Fruit fly (Drosophila melanogaster) whole organism, prepupa: ENCODE measurements around the gene CG43401.

ENCODE experiments used
- Blimp-1 ChIP-seq: fragments of 200-800 bp; sonication (Bioruptor generic); optimal IDR thresholded peaks from 3 replicates; lab custom pipeline; 2017; ENCODE audit warnings: missing biosample characterization, missing genetic modification characterization, mild to moderate bottlenecking, moderate library complexity, missing genetic modification reagents
- CG10669 ChIP-seq: fragments of 200-800 bp; sonication (Bioruptor generic); optimal IDR thresholded peaks from 3 replicates; lab custom pipeline; 2018; ENCODE audit warnings: missing biosample characterization, mild to moderate bottlenecking, missing genetic modification characterization, moderate library complexity
- CG11294 ChIP-seq: fragments of 200-800 bp; sonication (Bioruptor generic); IDR thresholded peaks from 2 replicates; pipeline ENCODE4 v1.3.6; 2022; ENCODE audit warnings: missing biosample characterization, missing genetic modification characterization
- CG15336 ChIP-seq: fragments of 200-800 bp; sonication (Bioruptor generic); IDR thresholded peaks from 2 replicates; pipeline ENCODE4 v1.3.6; 2022; ENCODE audit warnings: missing biosample characterization, missing genetic modification characterization
- CG1621 ChIP-seq: fragments of 200-800 bp; sonication (Bioruptor generic); optimal IDR thresholded peaks from 3 replicates; lab custom pipeline; 2018; ENCODE audit warnings: missing biosample characterization, mild to moderate bottlenecking, missing genetic modification characterization
- CG16779 ChIP-seq: fragments of 200-800 bp; sonication (Bioruptor generic); optimal IDR thresholded peaks from 3 replicates; lab custom pipeline; 2017; ENCODE audit warnings: missing biosample characterization, mild to moderate bottlenecking, missing genetic modification characterization
- CG3032 ChIP-seq: fragments of 200-800 bp; optimal IDR thresholded peaks from 2 replicates; lab custom pipeline; 2019; ENCODE audit warnings: missing biosample characterization, mild to moderate bottlenecking, missing genetic modification characterization, moderate library complexity
- CG31627 ChIP-seq: fragments of 200-800 bp; sonication (Bioruptor generic); optimal IDR thresholded peaks from 3 replicates; lab custom pipeline; 2016; ENCODE audit warnings: missing biosample characterization, missing genetic modification characterization
- CG34406 ChIP-seq: fragments of 200-800 bp; sonication (Bioruptor generic); optimal IDR thresholded peaks from 3 replicates; lab custom pipeline; 2016; ENCODE audit warnings: missing biosample characterization, missing genetic modification characterization
- CG3919 ChIP-seq: fragments of 200-800 bp; sonication (Bioruptor generic); optimal IDR thresholded peaks from 3 replicates; lab custom pipeline; 2016; ENCODE audit warnings: missing biosample characterization, missing genetic modification characterization
- CG4318 ChIP-seq: fragments of 200-800 bp; sonication (Bioruptor generic); optimal IDR thresholded peaks from 3 replicates; lab custom pipeline; 2017; ENCODE audit warnings: missing biosample characterization, mild to moderate bottlenecking, missing genetic modification characterization
- CG6163 ChIP-seq: fragments of 200-800 bp; sonication (Bioruptor generic); IDR thresholded peaks from 3 replicates; pipeline ENCODE4 v1.3.6; 2022; ENCODE audit warnings: missing biosample characterization, missing genetic modification characterization
- CG6276 ChIP-seq: fragments of 200-800 bp; sonication (Bioruptor generic); optimal IDR thresholded peaks from 2 replicates; lab custom pipeline; 2017; ENCODE audit warnings: missing biosample characterization, mild to moderate bottlenecking, missing genetic modification characterization
- CG6792 ChIP-seq: fragments of 200-800 bp; sonication (Bioruptor generic); optimal IDR thresholded peaks from 3 replicates; lab custom pipeline; 2016; ENCODE audit warnings: missing biosample characterization, missing genetic modification characterization
- CG6808 ChIP-seq: fragments of 200-800 bp; sonication (Bioruptor generic); optimal IDR thresholded peaks from 3 replicates; lab custom pipeline; 2017; ENCODE audit warnings: missing biosample characterization, missing genetic modification characterization, mild to moderate bottlenecking, moderate library complexity, missing genetic modification reagents
- CG7368 ChIP-seq: fragments of 200-800 bp; sonication (Bioruptor generic); optimal IDR thresholded peaks from 3 replicates; lab custom pipeline; 2016; ENCODE audit warnings: missing biosample characterization, missing genetic modification characterization
- CG8319 ChIP-seq: fragments of 200-800 bp; sonication (Bioruptor generic); optimal IDR thresholded peaks from 3 replicates; lab custom pipeline; 2016; ENCODE audit warnings: missing biosample characterization, missing genetic modification characterization
- CG8632 ChIP-seq: fragments of 200-800 bp; sonication (Bioruptor generic); optimal IDR thresholded peaks from 3 replicates; lab custom pipeline; 2016; ENCODE audit warnings: missing biosample characterization, missing genetic modification characterization
- Eip75B ChIP-seq: fragments of 200-800 bp; sonication (Bioruptor generic); optimal IDR thresholded peaks from 3 replicates; lab custom pipeline; 2016; ENCODE audit warnings: missing biosample characterization, missing genetic modification characterization
- Eip78C ChIP-seq: fragments of 200-800 bp; sonication (Bioruptor generic); peaks from one replicate; lab custom pipeline; 2016; ENCODE audit warnings: missing biosample characterization, missing genetic modification characterization
- Eip93F ChIP-seq: fragments of 200-800 bp; sonication (Bioruptor generic); optimal IDR thresholded peaks from 2 replicates; lab custom pipeline; 2016; ENCODE audit warnings: missing biosample characterization, mild to moderate bottlenecking, missing genetic modification characterization
- Ets21C ChIP-seq: fragments of 200-800 bp; sonication (Bioruptor generic); optimal IDR thresholded peaks from 3 replicates; lab custom pipeline; 2016; ENCODE audit warnings: missing biosample characterization, missing genetic modification characterization
- Ets96B ChIP-seq: fragments of 200-800 bp; optimal IDR thresholded peaks from 2 replicates; lab custom pipeline; 2019; ENCODE audit warnings: missing biosample characterization, mild to moderate bottlenecking, missing genetic modification characterization, moderate library complexity
- Gug ChIP-seq: fragments of 200-800 bp; sonication (Bioruptor generic); IDR thresholded peaks from 2 replicates; pipeline ENCODE4 v1.3.6; 2022; ENCODE audit warnings: missing biosample characterization, missing genetic modification characterization
- Hr38 ChIP-seq: sonication (Bioruptor generic); optimal IDR thresholded peaks from 2 replicates; lab custom pipeline; 2016; ENCODE audit warnings: missing biosample characterization, missing genetic modification characterization
- Hr39 ChIP-seq: fragments of 200-800 bp; sonication (Bioruptor generic); optimal IDR thresholded peaks from 2 replicates; lab custom pipeline; 2016; ENCODE audit warnings: missing biosample characterization, missing genetic modification characterization
- Hr4 ChIP-seq: fragments of 200-800 bp; sonication (Bioruptor generic); optimal IDR thresholded peaks from 3 replicates; lab custom pipeline; 2016; ENCODE audit warnings: missing biosample characterization, missing genetic modification characterization
- Lpt ChIP-seq: fragments of 200-800 bp; sonication (Bioruptor generic); optimal IDR thresholded peaks from 3 replicates; lab custom pipeline; 2016; ENCODE audit warnings: missing biosample characterization, missing genetic modification characterization
- Met ChIP-seq: fragments of 200-800 bp; sonication (Bioruptor generic); optimal IDR thresholded peaks from 3 replicates; lab custom pipeline; 2016; ENCODE audit warnings: missing biosample characterization, missing genetic modification characterization
- OdsH ChIP-seq: fragments of 200-800 bp; sonication (Bioruptor generic); optimal IDR thresholded peaks from 3 replicates; lab custom pipeline; 2016; ENCODE audit warnings: missing biosample characterization, missing genetic modification characterization
- Smox ChIP-seq: fragments of 200-800 bp; sonication (Bioruptor generic); optimal IDR thresholded peaks from 3 replicates; lab custom pipeline; 2016; ENCODE audit warnings: missing biosample characterization, missing genetic modification characterization
- Sox102F ChIP-seq: fragments of 200-800 bp; sonication (Bioruptor generic); optimal IDR thresholded peaks from 2 replicates; lab custom pipeline; 2016; ENCODE audit warnings: missing biosample characterization, mild to moderate bottlenecking, missing genetic modification characterization
- Sox14 ChIP-seq: fragments of 200-800 bp; sonication (Bioruptor generic); optimal IDR thresholded peaks from 3 replicates; lab custom pipeline; 2016; ENCODE audit warnings: missing biosample characterization, missing genetic modification characterization
- Sox15 ChIP-seq: fragments of 200-800 bp; sonication (Bioruptor generic); optimal IDR thresholded peaks from 3 replicates; lab custom pipeline; 2016; ENCODE audit warnings: missing biosample characterization, missing genetic modification characterization
- achi ChIP-seq: fragments of 200-800 bp; sonication (Bioruptor generic); optimal IDR thresholded peaks from 3 replicates; lab custom pipeline; 2016; ENCODE audit warnings: missing biosample characterization, missing genetic modification characterization
- acj6 ChIP-seq: fragments of 200-800 bp; sonication (Bioruptor generic); optimal IDR thresholded peaks from 3 replicates; lab custom pipeline; 2016; ENCODE audit warnings: missing biosample characterization, missing genetic modification characterization
- dac ChIP-seq: fragments of 200-800 bp; sonication (Bioruptor generic); optimal IDR thresholded peaks from 2 replicates; lab custom pipeline; 2017; ENCODE audit warnings: missing biosample characterization, mild to moderate bottlenecking, missing genetic modification characterization
- dsx ChIP-seq: fragments of 200-800 bp; optimal IDR thresholded peaks from 3 replicates; lab custom pipeline; 2019; ENCODE audit warnings: missing biosample characterization, mild to moderate bottlenecking, missing genetic modification characterization, moderate library complexity; ENCODE audit not compliant: poor library complexity, severe bottlenecking
- eg ChIP-seq: fragments of 200-800 bp; sonication (Bioruptor generic); IDR thresholded peaks from 3 replicates; pipeline ENCODE4 v1.3.6; 2022; ENCODE audit warnings: missing biosample characterization, missing genetic modification characterization
- esn ChIP-seq: fragments of 200-800 bp; sonication (Bioruptor generic); optimal IDR thresholded peaks from 2 replicates; lab custom pipeline; 2016; ENCODE audit warnings: missing biosample characterization, mild to moderate bottlenecking, missing genetic modification characterization, moderate library complexity
- fd85E ChIP-seq: fragments of 200-800 bp; sonication (Bioruptor generic); optimal IDR thresholded peaks from 3 replicates; lab custom pipeline; 2016; ENCODE audit warnings: missing biosample characterization, missing genetic modification characterization
- fkh ChIP-seq: fragments of 200-800 bp; sonication (Bioruptor generic); optimal IDR thresholded peaks from 3 replicates; lab custom pipeline; 2017; ENCODE audit warnings: missing biosample characterization, mild to moderate bottlenecking, missing genetic modification characterization, moderate library complexity
- net ChIP-seq: fragments of 200-800 bp; sonication (Bioruptor generic); optimal IDR thresholded peaks from 3 replicates; lab custom pipeline; 2016; ENCODE audit warnings: missing biosample characterization, missing genetic modification characterization
- spab ChIP-seq: fragments of 200-800 bp; sonication (Bioruptor generic); optimal IDR thresholded peaks from 2 replicates; lab custom pipeline; 2017; ENCODE audit warnings: missing biosample characterization, mild to moderate bottlenecking, missing genetic modification characterization, missing genetic modification reagents
- ss ChIP-seq, 2 experiments: fragments of 200-800 bp; sonication (Bioruptor generic); optimal IDR thresholded peaks; 2 replicates in 1 of 2; 3 replicates in 1 of 2; lab custom pipeline; 2017 to 2018; ENCODE audit warnings: mild to moderate bottlenecking in 2 of 2, missing biosample characterization in 2 of 2, missing genetic modification characterization in 2 of 2, moderate library complexity in 1 of 2
- svp ChIP-seq: fragments of 200-800 bp; sonication (Bioruptor generic); peaks from one replicate; lab custom pipeline; 2016; ENCODE audit warnings: missing biosample characterization, missing genetic modification characterization
- topi ChIP-seq: fragments of 200-800 bp; sonication (Bioruptor generic); optimal IDR thresholded peaks from 3 replicates; lab custom pipeline; 2016; ENCODE audit warnings: missing biosample characterization, missing genetic modification characterization
- vri ChIP-seq: fragments of 200-800 bp; sonication (Bioruptor generic); optimal IDR thresholded peaks from 3 replicates; lab custom pipeline; 2016; ENCODE audit warnings: missing biosample characterization, mild to moderate bottlenecking, missing genetic modification characterization

CG43401 gene

DNA sequence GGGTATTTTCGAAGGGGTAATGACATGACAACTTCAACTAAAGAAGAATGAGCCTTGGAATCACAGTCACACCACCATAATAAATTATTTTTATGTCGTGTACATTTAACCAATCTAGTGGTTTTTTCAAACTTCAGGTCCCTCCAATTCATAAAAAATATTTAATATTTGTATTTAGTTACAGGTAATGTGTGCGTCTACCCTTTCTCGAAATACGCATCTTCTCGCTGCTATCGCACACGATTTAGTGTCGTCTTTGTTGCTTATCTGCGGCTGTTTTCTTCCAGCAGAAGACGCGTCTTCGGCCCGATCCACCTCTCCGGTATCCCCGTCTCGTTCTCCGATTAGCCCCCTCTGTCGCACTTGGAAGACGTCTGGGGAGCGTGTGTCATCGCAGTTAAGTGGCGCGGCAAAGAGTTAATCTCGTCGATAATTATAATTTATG is 1.4 kb upstream of the CG43401 start (continued):
- peak; percentile 91 for TF ChIP-seq Smox
- peak; percentile 46; the same call in 1 of the 2 replicates for TF ChIP-seq Gug
- peak; percentile 91 for TF ChIP-seq CG31627 (GFP tag; lab: Kevin White, UChicago)
- peak; percentile 82 for TF ChIP-seq CG7368 (GFP tag; lab: Kevin White, UChicago)
- TF ChIP-seq CG10669 (GFP tag; lab: Kevin White, UChicago), result peak; percentile 87
- TF ChIP-seq CG6808 (GFP tag; lab: Kevin White, UChicago), result peak; percentile 85
- peak; percentile 5 for TF ChIP-seq Lpt (GFP tag; lab: Kevin White, UChicago)
- peak; percentile 89 for TF ChIP-seq achi
- TF ChIP-seq CG8319 (GFP tag; lab: Kevin White, UChicago), result peak; percentile 74
- peak; percentile 10 for TF ChIP-seq CG6276 (GFP tag; lab: Kevin White, UChicago)
- peak; percentile 57; the same call in 1 of the 2 replicates for TF ChIP-seq CG15336 (GFP tag; lab: Robert Waterston, UW)
- peak; percentile 21; the same call in 1 of the 2 replicates for TF ChIP-seq CG11294
- peak; percentile 89 for TF ChIP-seq Sox102F (GFP tag; lab: Kevin White, UChicago)
- peak; percentile 73 for TF ChIP-seq eg
- TF ChIP-seq spab (GFP tag; lab: Kevin White, UChicago), result peak; percentile 87
- TF ChIP-seq CG8632 (GFP tag; lab: Kevin White, UChicago), result peak; percentile 91
- TF ChIP-seq CG6163 (GFP tag; lab: Robert Waterston, UW), result peak; percentile 82
- peak; percentile 28 for TF ChIP-seq fkh (GFP tag; lab: Kevin White, UChicago)
- peak; percentile 78 for TF ChIP-seq net (GFP tag; lab: Kevin White, UChicago)
- TF ChIP-seq CG4318 (GFP tag; lab: Kevin White, UChicago), result peak; percentile 59
- TF ChIP-seq OdsH (GFP tag; lab: Kevin White, UChicago), result peak; percentile 88
- peak; percentile 91 for TF ChIP-seq CG3919 (GFP tag; lab: Kevin White, UChicago)

DNA sequence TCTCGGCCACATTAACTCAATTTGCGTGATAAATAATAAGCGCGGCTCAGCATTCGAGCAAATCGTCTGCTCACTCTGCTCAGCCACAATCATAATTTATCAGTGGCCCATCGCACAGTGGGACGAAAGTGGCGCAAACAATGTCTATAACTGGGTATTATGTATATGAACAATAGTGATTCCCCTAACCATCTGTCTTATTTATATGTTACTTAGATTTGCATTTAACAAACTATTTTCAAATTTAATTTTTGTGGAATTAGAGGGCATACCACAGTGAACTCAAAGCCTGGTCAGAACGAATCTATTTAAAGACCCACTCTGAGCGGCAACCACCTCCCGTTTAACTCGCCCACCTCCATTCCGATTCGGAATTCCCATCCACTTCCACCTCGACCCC is 482 bp upstream of the CG43401 start:
- no peak for TF ChIP-seq CG8319 (GFP tag; lab: Kevin White, UChicago)
- peak; percentile 87 for TF ChIP-seq Eip78C
- TF ChIP-seq Ets21C (GFP tag; lab: Kevin White, UChicago), result peak; percentile 59
- TF ChIP-seq acj6 (GFP tag; lab: Kevin White, UChicago), result no peak
- no peak for TF ChIP-seq fd85E (GFP tag; lab: Kevin White, UChicago)
- no peak for TF ChIP-seq vri (GFP tag; lab: Kevin White, UChicago)
- no peak for TF ChIP-seq Lpt (GFP tag; lab: Kevin White, UChicago)
- peak; percentile 77 for TF ChIP-seq Sox14 (GFP tag; lab: Kevin White, UChicago)
- peak; percentile 36 for TF ChIP-seq Met (GFP tag; lab: Kevin White, UChicago)
- TF ChIP-seq CG16779 (tag; lab: Kevin White, UChicago), result peak; percentile 14
- no peak for TF ChIP-seq Blimp-1 (GFP tag; lab: Kevin White, UChicago)
- TF ChIP-seq Hr39, result peak; percentile 38
- TF ChIP-seq svp (GFP tag; lab: Kevin White, UChicago), result peak; percentile 74
- TF ChIP-seq Sox15 (GFP tag; lab: Kevin White, UChicago), result no peak
- peak; percentile 36 for TF ChIP-seq CG31627 (GFP tag; lab: Kevin White, UChicago)
- TF ChIP-seq net (GFP tag; lab: Kevin White, UChicago), result no peak
- TF ChIP-seq CG4318 (GFP tag; lab: Kevin White, UChicago), result peak; percentile 17
- TF ChIP-seq esn (GFP tag; lab: Kevin White, UChicago), result peak; percentile 44
- peak; percentile 73 for TF ChIP-seq Ets96B (tag; lab: Kevin White, UChicago)
- peak; percentile 20 for TF ChIP-seq CG6792 (GFP tag; lab: Kevin White, UChicago)
- peak; percentile 79 for TF ChIP-seq CG1621 (tag; lab: Kevin White, UChicago)
- peak; percentile 54 for TF ChIP-seq CG6808 (GFP tag; lab: Kevin White, UChicago)
- peak; percentile 16 for TF ChIP-seq CG8632 (GFP tag; lab: Kevin White, UChicago)
- no peak for TF ChIP-seq Smox
- TF ChIP-seq eg, result 0 out of 3 replicates have a peak, but pooled peaks have one; percentile 27
- TF ChIP-seq dac (GFP tag; lab: Kevin White, UChicago), result peak; percentile 7
- TF ChIP-seq OdsH (GFP tag; lab: Kevin White, UChicago), result peak; percentile 75
- TF ChIP-seq achi, result peak; percentile 25
- no peak for TF ChIP-seq Hr38 (GFP tag; lab: Kevin White, UChicago)
- peak; percentile 70 for TF ChIP-seq CG6163 (GFP tag; lab: Robert Waterston, UW)
- no peak for TF ChIP-seq Hr4 (GFP tag; lab: Kevin White, UChicago)
- no peak for TF ChIP-seq Eip93F (GFP tag; lab: Kevin White, UChicago)
- TF ChIP-seq CG3032 (tag; lab: Kevin White, UChicago), result peak; percentile 57
- peak; percentile 55 for TF ChIP-seq Eip75B (GFP tag; lab: Kevin White, UChicago)
- TF ChIP-seq ss (GFP tag; optimal IDR thresholded peaks at IDR 0.05; lab: Kevin White, UChicago), result peak; percentile 32 to 44
- peak; percentile 46 for TF ChIP-seq dsx (GFP tag; lab: Kevin White, UChicago)
- peak; percentile 41 for TF ChIP-seq CG34406 (GFP tag; lab: Kevin White, UChicago)
- peak; percentile 24 for TF ChIP-seq topi (GFP tag; lab: Kevin White, UChicago)
- peak; percentile 49 for TF ChIP-seq CG10669 (GFP tag; lab: Kevin White, UChicago)
